Worm (Caenorhabditis elegans) whole organism, L1 larva: ENCODE results near the gene rtfo-1.

ENCODE experiments used
- alr-1 ChIP-seq: fragments of 200-800 bp; sonication (Bioruptor generic); optimal IDR thresholded peaks from 2 replicates; lab custom pipeline; 2018; ENCODE audit warnings: borderline replicate concordance, mild to moderate bottlenecking, missing genetic modification characterization, missing compliant biosample characterization
- ama-1 ChIP-seq: fragments of 150-350 bp; optimal IDR thresholded peaks from 2 replicates; lab custom pipeline; 2014
- blmp-1 ChIP-seq: fragments of 150-350 bp; optimal IDR thresholded peaks from 2 replicates; lab custom pipeline; 2014; ENCODE audit warnings: missing biosample characterization, missing genetic modification characterization
- ceh-8 ChIP-seq: fragments of 200-800 bp; sonication (Bioruptor generic); optimal IDR thresholded peaks from 2 replicates; lab custom pipeline; 2018; ENCODE audit warnings: mild to moderate bottlenecking, missing genetic modification characterization, moderate library complexity, missing compliant biosample characterization
- ceh-88 ChIP-seq: fragments of 200-800 bp; sonication (Bioruptor generic); IDR thresholded peaks from 2 replicates; pipeline ENCODE4 v1.3.6; 2022; ENCODE audit warnings: missing genetic modification characterization, missing compliant biosample characterization
- dpl-1 ChIP-seq, 3 experiments: fragments of 150-350 bp in 2 of 3; sonication (generic microtip) in 1 of 3; optimal IDR thresholded peaks; 2 replicates each; lab custom pipeline; 2014 to 2017; ENCODE audit warnings: missing biosample characterization in 3 of 3, missing genetic modification characterization in 3 of 3, missing genetic modification reagents in 3 of 3
- efl-1 ChIP-seq, 4 experiments: fragments of 150-350 bp; optimal IDR thresholded peaks in 3 of 4; peaks in 1 of 4; 1 replicate in 1 of 4; 2 replicates in 3 of 4; lab custom pipeline; 2014; ENCODE audit warnings: missing biosample characterization in 2 of 4, missing genetic modification characterization in 2 of 4, missing genetic modification reagents in 2 of 4
- egl-27 ChIP-seq, 2 experiments: fragments of 150-350 bp in 1 of 2; sonication (generic microtip); optimal IDR thresholded peaks; 3 replicates each; lab custom pipeline; 2017 to 2018; ENCODE audit warnings: missing biosample characterization in 2 of 2, missing genetic modification characterization in 2 of 2, missing genetic modification reagents in 2 of 2
- elt-2 ChIP-seq: sonication (generic microtip); optimal IDR thresholded peaks from 2 replicates; lab custom pipeline; 2016; ENCODE audit warnings: missing genetic modification characterization, mild to moderate bottlenecking, inconsistent platforms, missing compliant biosample characterization, missing genetic modification reagents
- elt-3 ChIP-seq, 6 experiments: fragments of 150-350 bp in 1 of 6; sonication (generic microtip); optimal IDR thresholded peaks; 2 replicates each; lab custom pipeline; 2017 to 2018; ENCODE audit warnings: missing biosample characterization in 6 of 6, missing genetic modification characterization in 6 of 6, inconsistent platforms in 1 of 6
- ets-5 ChIP-seq: fragments of 200-800 bp; sonication (Bioruptor generic); IDR thresholded peaks from 2 replicates; pipeline ENCODE4 v1.3.6; 2022; ENCODE audit warnings: missing genetic modification characterization, missing compliant biosample characterization
- fkh-4 ChIP-seq: sonication (generic microtip); optimal IDR thresholded peaks from 2 replicates; lab custom pipeline; 2016; ENCODE audit warnings: missing compliant biosample characterization, missing genetic modification characterization, borderline replicate concordance
- lin-13 ChIP-seq: fragments of 150-350 bp; optimal IDR thresholded peaks from 2 replicates; lab custom pipeline; 2014; ENCODE audit warnings: missing biosample characterization, missing genetic modification reagents, missing genetic modification characterization
- lin-14 ChIP-seq: fragments of 200-800 bp; sonication (Bioruptor generic); optimal IDR thresholded peaks from 2 replicates; lab custom pipeline; 2018; ENCODE audit warnings: mild to moderate bottlenecking, missing genetic modification characterization, moderate library complexity, missing compliant biosample characterization
- lin-39 ChIP-seq: fragments of 150-350 bp; optimal IDR thresholded peaks from 2 replicates; lab custom pipeline; 2014; ENCODE audit warnings: missing biosample characterization, missing genetic modification reagents, missing genetic modification characterization
- lsy-2 ChIP-seq, 2 experiments: fragments of 150-350 bp; optimal IDR thresholded peaks; 2 replicates each; lab custom pipeline; 2014; ENCODE audit warnings: missing biosample characterization in 2 of 2, missing genetic modification characterization in 2 of 2
- mab-9 ChIP-seq: fragments of 200-800 bp; sonication (Bioruptor generic); IDR thresholded peaks from 2 replicates; pipeline ENCODE4 v1.3.6; 2022; ENCODE audit warnings: missing genetic modification reagents, missing genetic modification characterization, missing compliant biosample characterization
- mef-2 ChIP-seq: fragments of 150-350 bp; optimal IDR thresholded peaks from 2 replicates; lab custom pipeline; 2014; ENCODE audit warnings: missing biosample characterization, missing genetic modification characterization
- mep-1 ChIP-seq: fragments of 150-350 bp; optimal IDR thresholded peaks from 2 replicates; lab custom pipeline; 2014; ENCODE audit warnings: missing biosample characterization, missing genetic modification characterization
- nhr-20 ChIP-seq: sonication (generic microtip); optimal IDR thresholded peaks from 2 replicates; lab custom pipeline; 2016; ENCODE audit warnings: mild to moderate bottlenecking, missing genetic modification characterization, missing compliant biosample characterization
- nhr-237 ChIP-seq: fragments of 150-350 bp; optimal IDR thresholded peaks from 2 replicates; lab custom pipeline; 2014; ENCODE audit warnings: missing biosample characterization, missing genetic modification characterization
- nhr-47 ChIP-seq: sonication (generic microtip); optimal IDR thresholded peaks from 2 replicates; lab custom pipeline; 2016; ENCODE audit warnings: mild to moderate bottlenecking, missing genetic modification characterization, moderate library complexity, missing compliant biosample characterization
- nhr-71 ChIP-seq: sonication (generic microtip); optimal IDR thresholded peaks from 2 replicates; lab custom pipeline; 2016; ENCODE audit warnings: mild to moderate bottlenecking, missing genetic modification characterization, moderate library complexity, missing compliant biosample characterization
- nhr-76 ChIP-seq: sonication (generic microtip); optimal IDR thresholded peaks from 2 replicates; lab custom pipeline; 2017; ENCODE audit warnings: missing biosample characterization, missing genetic modification characterization
- nhr-77 ChIP-seq: fragments of 150-350 bp; optimal IDR thresholded peaks from 2 replicates; lab custom pipeline; 2014; ENCODE audit warnings: missing biosample characterization, missing genetic modification characterization
- nhr-84 ChIP-seq: sonication (generic microtip); optimal IDR thresholded peaks from 2 replicates; lab custom pipeline; 2017; ENCODE audit warnings: missing biosample characterization, missing genetic modification characterization
- nhr-85 ChIP-seq: sonication (generic microtip); peaks from one replicate; lab custom pipeline; 2016; ENCODE audit warnings: missing genetic modification characterization, inconsistent platforms, missing compliant biosample characterization
- nhr-90 ChIP-seq: sonication (generic microtip); optimal IDR thresholded peaks from 2 replicates; lab custom pipeline; 2016; ENCODE audit warnings: mild to moderate bottlenecking, missing genetic modification characterization, missing compliant biosample characterization; ENCODE audit not compliant: poor library complexity
- pag-3 ChIP-seq: sonication (generic microtip); optimal IDR thresholded peaks from 2 replicates; lab custom pipeline; 2017; ENCODE audit warnings: missing genetic modification characterization, mild to moderate bottlenecking, missing compliant biosample characterization, antibody characterized with exemption, borderline replicate concordance; ENCODE audit not compliant: insufficient read depth
- rnt-1 ChIP-seq: sonication (generic microtip); optimal IDR thresholded peaks from 2 replicates; lab custom pipeline; 2016; ENCODE audit warnings: mild to moderate bottlenecking, missing genetic modification characterization, moderate library complexity, missing compliant biosample characterization
- snpc-4 ChIP-seq: fragments of 150-350 bp; optimal IDR thresholded peaks from 2 replicates; lab custom pipeline; 2014; ENCODE audit warnings: missing biosample characterization, missing genetic modification characterization
- snu-23 ChIP-seq: sonication (generic microtip); optimal IDR thresholded peaks from 2 replicates; lab custom pipeline; 2016; ENCODE audit warnings: missing genetic modification characterization, missing compliant biosample characterization
- unc-30 ChIP-seq: sonication (generic microtip); optimal IDR thresholded peaks from 2 replicates; lab custom pipeline; 2017; ENCODE audit warnings: missing biosample characterization, missing genetic modification characterization
- unc-98 ChIP-seq: fragments of 200-800 bp; sonication (Bioruptor generic); IDR thresholded peaks from 2 replicates; pipeline ENCODE4 v1.3.6; 2022; ENCODE audit warnings: missing genetic modification characterization, missing compliant biosample characterization
- vab-15 ChIP-seq: sonication (generic microtip); optimal IDR thresholded peaks from 2 replicates; lab custom pipeline; 2017; ENCODE audit warnings: missing genotype, mild to moderate bottlenecking, missing genetic modification characterization, missing compliant biosample characterization
- xbp-1 ChIP-seq: sonication (generic microtip); optimal IDR thresholded peaks from 2 replicates; lab custom pipeline; 2016; ENCODE audit warnings: missing genetic modification characterization, missing compliant biosample characterization
- zag-1 ChIP-seq: fragments of 150-350 bp; optimal IDR thresholded peaks from 2 replicates; lab custom pipeline; 2014; ENCODE audit warnings: missing biosample characterization, missing genetic modification characterization

Gene rtfo-1

DNA sequence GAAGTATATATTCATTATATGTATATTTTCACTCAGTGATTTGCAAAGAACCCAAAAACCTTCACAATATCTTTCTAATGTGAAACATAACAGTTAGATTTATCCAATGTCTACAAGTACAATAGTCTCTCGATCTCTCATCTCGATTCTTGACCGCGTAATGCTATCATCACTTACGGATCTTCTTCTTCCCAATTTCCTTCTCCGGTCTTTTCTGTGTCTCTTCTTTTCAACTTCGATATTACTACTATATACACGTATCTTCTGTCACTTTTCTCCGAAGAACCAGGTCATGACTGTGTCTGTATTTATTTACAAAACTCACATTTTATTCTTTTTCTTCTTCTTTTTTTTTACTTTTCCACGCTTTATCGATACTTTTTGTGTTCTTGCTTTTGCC is 6.1 kb upstream of the rtfo-1 start:
- TF ChIP-seq lsy-2 (tag; optimal IDR thresholded peaks at IDR 0.05; lab: Kevin White, UChicago) (no peak), xbp-1 (tag; lab: Kevin White, UChicago) (no peak), ets-5 (GFP tag; lab: Robert Waterston, UW) (no peak), mef-2 (tag; lab: Kevin White, UChicago) (no peak), ceh-8 (GFP tag; lab: Kevin White, UChicago) (no peak), pag-3 (tag; lab: Kevin White, UChicago) (no peak), blmp-1 (tag; lab: Kevin White, UChicago) (peak; percentile 68), lin-14 (GFP tag; lab: Kevin White, UChicago) (peak; percentile 57), nhr-20 (tag; lab: Kevin White, UChicago) (peak; percentile 22), nhr-85 (peak; percentile 68), snu-23 (GFP tag; lab: Kevin White, UChicago) (peak; percentile 34), alr-1 (tag; lab: Kevin White, UChicago) (no peak), mep-1 (tag; lab: Kevin White, UChicago) (peak; percentile 16), unc-98 (no peak), nhr-71 (tag; lab: Kevin White, UChicago) (peak; percentile 5), fkh-4 (no peak), ceh-88 (GFP tag; lab: Robert Waterston, UW) (no peak), nhr-77 (tag; lab: Kevin White, UChicago) (no peak), elt-3 (tag; optimal IDR thresholded peaks at IDR 0.05; lab: Kevin White, UChicago) (peak in 2 of 6 experiments; percentile 40 to 41), ama-1 (no peak), nhr-90 (no peak), nhr-84 (tag; lab: Kevin White, UChicago) (no peak), lin-39 (no peak)

DNA sequence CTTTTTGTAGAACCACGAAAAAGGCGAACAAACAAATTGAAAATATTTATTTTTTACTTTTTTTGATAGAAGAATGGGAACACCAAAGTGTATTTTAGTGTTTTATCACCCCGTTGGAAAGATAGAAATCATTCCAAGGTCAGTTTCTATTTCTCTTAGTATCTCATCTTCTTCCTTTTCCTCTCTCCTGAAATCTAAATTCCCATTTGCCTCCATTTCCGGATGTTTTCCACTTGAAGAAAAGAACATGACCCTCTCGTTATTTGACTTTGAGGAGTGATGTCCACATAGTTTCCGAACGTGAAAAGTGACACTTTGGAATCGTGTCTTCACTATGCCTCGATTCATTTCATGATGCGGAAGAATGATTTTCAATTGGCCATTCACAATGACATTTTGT is 5.2 kb upstream of the rtfo-1 start:
- TF ChIP-seq efl-1 (optimal IDR thresholded peaks at IDR 0.05; lab: Kevin White, UChicago) (no peak), efl-1 (GFP tag; optimal IDR thresholded peaks at IDR 0.05 in 1 of 2; lab: Kevin White, UChicago) (peak in 1 of 2 experiments; percentile 21), blmp-1 (tag; lab: Kevin White, UChicago) (peak; percentile 77), nhr-85 (peak; percentile 12), nhr-76 (tag; lab: Kevin White, UChicago) (no peak), nhr-77 (tag; lab: Kevin White, UChicago) (no peak), elt-3 (tag; optimal IDR thresholded peaks at IDR 0.05; lab: Kevin White, UChicago) (peak in 1 of 6 experiments; percentile 26), unc-30 (tag; lab: Kevin White, UChicago) (no peak), lin-14 (GFP tag; lab: Kevin White, UChicago) (peak; percentile 19), nhr-237 (no peak), elt-2 (tag; lab: Kevin White, UChicago) (no peak)

DNA sequence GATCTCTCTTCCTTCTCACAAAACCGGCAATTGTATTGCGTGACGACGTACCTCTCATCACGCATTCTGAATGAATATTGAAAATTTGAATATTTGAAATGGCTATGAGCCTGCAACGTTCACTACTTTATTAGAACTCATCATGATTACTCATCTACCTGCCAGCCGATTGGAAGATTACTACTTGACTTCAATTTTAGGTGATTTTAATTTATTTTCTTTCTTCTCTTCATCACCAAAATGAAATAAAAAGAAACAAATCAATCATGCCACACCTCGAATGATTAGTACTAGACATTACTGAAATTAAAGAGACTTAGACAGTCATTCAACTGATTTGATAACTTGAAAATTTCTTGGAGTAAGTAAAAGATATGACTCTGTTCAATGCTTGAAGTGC is 1.8 kb upstream of the rtfo-1 start:
- TF ChIP-seq blmp-1 (tag; lab: Kevin White, UChicago) (peak; percentile 51), zag-1 (tag; lab: Kevin White, UChicago) (no peak), elt-3 (tag; optimal IDR thresholded peaks at IDR 0.05; lab: Kevin White, UChicago) (peak in 2 of 6 experiments; percentile 7 to 41), egl-27 (tag; optimal IDR thresholded peaks at IDR 0.05; lab: Kevin White, UChicago) (no peak), lin-39 (no peak), nhr-85 (peak; percentile 52), pag-3 (tag; lab: Kevin White, UChicago) (no peak), lin-13 (GFP tag; lab: Kevin White, UChicago) (no peak), rnt-1 (tag; lab: Kevin White, UChicago) (no peak), xbp-1 (tag; lab: Kevin White, UChicago) (no peak), dpl-1 (GFP tag; optimal IDR thresholded peaks at IDR 0.05; lab: Kevin White, UChicago) (no peak), snpc-4 (tag; lab: Kevin White, UChicago) (no peak), nhr-47 (tag; lab: Kevin White, UChicago) (no peak), lin-14 (GFP tag; lab: Kevin White, UChicago) (peak; percentile 28), mab-9 (no peak), vab-15 (tag; lab: Kevin White, UChicago) (no peak)
- TF ChIP-seq, all 84 proteins: peak for 4
